Fruit fly (Drosophila melanogaster) whole organism, embryonic: Measurements from ENCODE around the gene Atg6.

Experiments used
- B-H1 ChIP-seq: fragments of 200-800 bp; sonication (Bioruptor generic); IDR thresholded peaks from 3 replicates; pipeline ENCODE4 v1.3.6; 2022; ENCODE audit warnings: missing biosample characterization, missing genetic modification characterization
- CG10274 ChIP-seq: fragments of 200-800 bp; sonication (Bioruptor generic); optimal IDR thresholded peaks from 3 replicates; lab custom pipeline; 2017; ENCODE audit warnings: missing biosample characterization, mild to moderate bottlenecking, missing genetic modification characterization
- CG10959 ChIP-seq: fragments of 200-800 bp; sonication (Bioruptor generic); IDR thresholded peaks from 2 replicates; pipeline ENCODE4 v1.3.6; 2022; ENCODE audit warnings: missing biosample characterization, missing genetic modification characterization
- CG11560 ChIP-seq: fragments of 200-800 bp; sonication (Bioruptor generic); IDR thresholded peaks from 3 replicates; pipeline ENCODE4 v1.3.6; 2022; ENCODE audit warnings: missing biosample characterization, missing genetic modification characterization
- CG13894 ChIP-seq: fragments of 200-800 bp; sonication (Bioruptor generic); optimal IDR thresholded peaks from 3 replicates; lab custom pipeline; 2018; ENCODE audit warnings: missing biosample characterization, mild to moderate bottlenecking, missing genetic modification characterization, moderate library complexity
- CG14441 ChIP-seq: fragments of 200-800 bp; sonication (Bioruptor generic); IDR thresholded peaks from 2 replicates; pipeline ENCODE4 v1.3.6; 2022; ENCODE audit warnings: missing biosample characterization, missing genetic modification characterization
- CG15696 ChIP-seq: fragments of 200-800 bp; sonication (Bioruptor generic); optimal IDR thresholded peaks from 2 replicates; lab custom pipeline; 2019; ENCODE audit warnings: missing biosample characterization, mild to moderate bottlenecking, missing genetic modification characterization, moderate library complexity
- CG1602 ChIP-seq: fragments of 200-800 bp; sonication (Bioruptor generic); optimal IDR thresholded peaks from 3 replicates; lab custom pipeline; 2016; ENCODE audit warnings: missing biosample characterization, missing genetic modification characterization
- CG17359 ChIP-seq: fragments of 200-800 bp; sonication (Bioruptor generic); optimal IDR thresholded peaks from 3 replicates; lab custom pipeline; 2018; ENCODE audit warnings: missing biosample characterization, mild to moderate bottlenecking, missing genetic modification characterization, moderate library complexity
- CG17829 ChIP-seq: fragments of 200-800 bp; optimal IDR thresholded peaks from 2 replicates; lab custom pipeline; 2019; ENCODE audit warnings: missing biosample characterization, mild to moderate bottlenecking, missing genetic modification characterization, moderate library complexity
- CG17912 ChIP-seq: fragments of 200-800 bp; sonication (Bioruptor generic); optimal IDR thresholded peaks from 2 replicates; lab custom pipeline; 2018; ENCODE audit warnings: missing biosample characterization, mild to moderate bottlenecking, missing genetic modification characterization
- CG2120 ChIP-seq: fragments of 200-800 bp; sonication (Bioruptor generic); optimal IDR thresholded peaks from 3 replicates; lab custom pipeline; 2016; ENCODE audit warnings: missing biosample characterization, missing genetic modification characterization
- CG2712 ChIP-seq: fragments of 200-800 bp; optimal IDR thresholded peaks from 3 replicates; lab custom pipeline; 2019; ENCODE audit warnings: missing biosample characterization, mild to moderate bottlenecking, missing genetic modification characterization, moderate library complexity
- CG30431 ChIP-seq: fragments of 200-800 bp; sonication (Bioruptor generic); optimal IDR thresholded peaks from 2 replicates; lab custom pipeline; 2017; ENCODE audit warnings: missing biosample characterization, missing genetic modification characterization
- CG4424 ChIP-seq: fragments of 200-800 bp; sonication (Bioruptor generic); optimal IDR thresholded peaks from 3 replicates; lab custom pipeline; 2016; ENCODE audit warnings: missing biosample characterization, missing genetic modification characterization
- CG6689 ChIP-seq: fragments of 200-800 bp; sonication (Bioruptor generic); IDR thresholded peaks from 2 replicates; pipeline ENCODE4 v1.3.6; 2022; ENCODE audit warnings: missing biosample characterization, missing genetic modification characterization
- CG6813 ChIP-seq: fragments of 200-800 bp; sonication (Bioruptor generic); optimal IDR thresholded peaks from 2 replicates; lab custom pipeline; 2017; ENCODE audit warnings: missing biosample characterization, missing genetic modification characterization, mild to moderate bottlenecking, moderate library complexity, missing genetic modification reagents
- Deaf1 ChIP-seq: fragments of 200-800 bp; optimal IDR thresholded peaks from 3 replicates; lab custom pipeline; 2019; ENCODE audit warnings: missing biosample characterization, mild to moderate bottlenecking, missing genetic modification characterization, moderate library complexity
- Dfd ChIP-seq, 2 experiments: fragments of >200 bp; optimal IDR thresholded peaks; 2 replicates each; lab custom pipeline; 2017; ENCODE audit warnings: missing biosample characterization in 2 of 2, missing genetic modification characterization in 2 of 2
- H15 ChIP-seq: fragments of 200-800 bp; sonication (Bioruptor generic); IDR thresholded peaks from 3 replicates; pipeline ENCODE4 v1.3.6; 2022; ENCODE audit warnings: missing biosample characterization, missing genetic modification characterization
- HLH54F ChIP-seq: fragments of 200-800 bp; sonication (Bioruptor generic); optimal IDR thresholded peaks from 3 replicates; lab custom pipeline; 2016; ENCODE audit warnings: missing biosample characterization, missing genetic modification characterization
- Hr3 ChIP-seq: fragments of 200-800 bp; sonication (Bioruptor generic); optimal IDR thresholded peaks from 3 replicates; lab custom pipeline; 2016; ENCODE audit warnings: missing biosample characterization, missing genetic modification characterization
- Lhr ChIP-seq: fragments of 200-800 bp; sonication (Bioruptor generic); optimal IDR thresholded peaks from 3 replicates; lab custom pipeline; 2017; ENCODE audit warnings: mild to moderate bottlenecking, missing biosample characterization, missing genetic modification reagents, missing genetic modification characterization
- MESR4 ChIP-seq: fragments of 200-800 bp; sonication (Bioruptor generic); optimal IDR thresholded peaks from 2 replicates; lab custom pipeline; 2018; ENCODE audit warnings: missing biosample characterization, mild to moderate bottlenecking, missing genetic modification characterization, moderate library complexity
- Mad ChIP-seq: fragments of 200-800 bp; sonication (Bioruptor generic); optimal IDR thresholded peaks from 2 replicates; lab custom pipeline; 2016; ENCODE audit warnings: missing biosample characterization, missing genetic modification characterization
- Rx ChIP-seq: fragments of 200-800 bp; sonication (Bioruptor generic); IDR thresholded peaks from 2 replicates; pipeline ENCODE4 v1.3.6; 2022; ENCODE audit warnings: missing biosample characterization, missing genetic modification characterization
- Usf ChIP-seq: fragments of 200-800 bp; sonication (Bioruptor generic); optimal IDR thresholded peaks from 2 replicates; lab custom pipeline; 2017; ENCODE audit warnings: missing genotype, missing biosample characterization, missing genetic modification characterization
- YL-1 ChIP-seq: fragments of 200-800 bp; sonication (Bioruptor generic); optimal IDR thresholded peaks from 3 replicates; lab custom pipeline; 2017; ENCODE audit warnings: missing biosample characterization, mild to moderate bottlenecking, missing genetic modification characterization
- abd-A ChIP-seq: fragments of 200-800 bp; sonication (Bioruptor generic); optimal IDR thresholded peaks from 3 replicates; lab custom pipeline; 2019; ENCODE audit warnings: missing biosample characterization, mild to moderate bottlenecking, missing genetic modification characterization, moderate library complexity
- aop ChIP-seq: fragments of 200-800 bp; sonication (Bioruptor generic); IDR thresholded peaks from 2 replicates; pipeline ENCODE4 v1.3.6; 2022; ENCODE audit warnings: missing biosample characterization, missing genetic modification characterization
- ap ChIP-seq: fragments of 200-800 bp; sonication (Bioruptor generic); IDR thresholded peaks from 2 replicates; pipeline ENCODE4 v1.3.6; 2022; ENCODE audit warnings: missing biosample characterization, missing genetic modification characterization
- bigmax ChIP-seq: fragments of 200-800 bp; sonication (Bioruptor generic); optimal IDR thresholded peaks from 2 replicates; lab custom pipeline; 2018; ENCODE audit warnings: missing biosample characterization, mild to moderate bottlenecking, missing genetic modification characterization
- cg ChIP-seq: fragments of 200-800 bp; sonication (Bioruptor generic); optimal IDR thresholded peaks from 3 replicates; lab custom pipeline; 2019; ENCODE audit warnings: missing biosample characterization, mild to moderate bottlenecking, missing genetic modification characterization, moderate library complexity
- crc ChIP-seq: fragments of 200-800 bp; sonication (Bioruptor generic); optimal IDR thresholded peaks from 2 replicates; lab custom pipeline; 2016; ENCODE audit warnings: missing biosample characterization, missing genetic modification characterization
- dmrt99B ChIP-seq: fragments of 200-800 bp; sonication (Bioruptor generic); optimal IDR thresholded peaks from 2 replicates; lab custom pipeline; 2018; ENCODE audit warnings: missing biosample characterization, mild to moderate bottlenecking, missing genetic modification characterization, moderate library complexity
- eyg ChIP-seq: fragments of 200-800 bp; sonication (Bioruptor generic); optimal IDR thresholded peaks from 3 replicates; lab custom pipeline; 2016; ENCODE audit warnings: missing biosample characterization, missing genetic modification characterization
- fu2 ChIP-seq: fragments of 200-800 bp; sonication (Bioruptor generic); optimal IDR thresholded peaks from 2 replicates; lab custom pipeline; 2016; ENCODE audit warnings: missing biosample characterization, missing genetic modification characterization
- jing ChIP-seq: fragments of 200-800 bp; sonication (Bioruptor generic); optimal IDR thresholded peaks from 2 replicates; lab custom pipeline; 2018; ENCODE audit warnings: missing biosample characterization, mild to moderate bottlenecking, missing genetic modification characterization
- kah ChIP-seq: fragments of 200-800 bp; sonication (Bioruptor generic); optimal IDR thresholded peaks from 2 replicates; lab custom pipeline; 2018; ENCODE audit warnings: missing biosample characterization, mild to moderate bottlenecking, missing genetic modification characterization
- maf-S ChIP-seq: fragments of 200-800 bp; sonication (Bioruptor generic); optimal IDR thresholded peaks from 2 replicates; lab custom pipeline; 2016; ENCODE audit warnings: missing biosample characterization, missing genetic modification characterization
- odd ChIP-seq: fragments of 200-800 bp; sonication (Bioruptor generic); optimal IDR thresholded peaks from 2 replicates; lab custom pipeline; 2017; ENCODE audit warnings: missing biosample characterization, mild to moderate bottlenecking, missing genetic modification characterization
- otp ChIP-seq: fragments of 200-800 bp; sonication (Bioruptor generic); IDR thresholded peaks from 3 replicates; pipeline ENCODE4, ENCODE4 v1.3.6; 2022; ENCODE audit warnings: missing biosample characterization, missing genetic modification characterization
- peb ChIP-seq: fragments of 200-800 bp; sonication (Bioruptor generic); IDR thresholded peaks from 2 replicates; pipeline ENCODE4 v1.3.6; 2022; ENCODE audit warnings: missing biosample characterization, missing genetic modification characterization
- pita ChIP-seq: fragments of 200-800 bp; sonication (Bioruptor generic); optimal IDR thresholded peaks from 2 replicates; lab custom pipeline; 2017; ENCODE audit warnings: missing biosample characterization, mild to moderate bottlenecking, missing genetic modification characterization
- ranshi ChIP-seq: fragments of 200-800 bp; sonication (Bioruptor generic); IDR thresholded peaks from 2 replicates; pipeline ENCODE4 v1.3.6; 2022; ENCODE audit warnings: missing biosample characterization, missing genetic modification characterization
- schlank ChIP-seq: fragments of 200-800 bp; sonication (Bioruptor generic); optimal IDR thresholded peaks from 2 replicates; lab custom pipeline; 2018; ENCODE audit warnings: missing biosample characterization, mild to moderate bottlenecking, missing genetic modification characterization
- slbo ChIP-seq: fragments of 200-800 bp; sonication (Bioruptor generic); IDR thresholded peaks from 2 replicates; pipeline ENCODE4 v1.3.6; 2022; ENCODE audit warnings: missing biosample characterization, missing genetic modification characterization
- slou ChIP-seq: fragments of 200-800 bp; sonication (Bioruptor generic); optimal IDR thresholded peaks from 3 replicates; lab custom pipeline; 2016; ENCODE audit warnings: missing biosample characterization, missing genetic modification characterization
- sna ChIP-seq: fragments of 200-800 bp; sonication (Bioruptor generic); IDR thresholded peaks from 2 replicates; pipeline ENCODE4 v1.3.6; 2022; ENCODE audit warnings: missing biosample characterization, missing genetic modification characterization; ENCODE audit not compliant: partially characterized antibody
- yki ChIP-seq: fragments of >200 bp; optimal IDR thresholded peaks from 3 replicates; lab custom pipeline; 2018
- z ChIP-seq: fragments of 200-800 bp; sonication (Bioruptor generic); IDR thresholded peaks from 3 replicates; pipeline ENCODE4 v1.3.6; 2022; ENCODE audit warnings: missing biosample characterization, missing genetic modification characterization
- zfh1 ChIP-seq: fragments of 200-800 bp; sonication (Bioruptor generic); IDR thresholded peaks from 3 replicates; pipeline ENCODE4 v1.3.6; 2022; ENCODE audit warnings: missing biosample characterization, missing genetic modification characterization

Atg6 gene

DNA sequence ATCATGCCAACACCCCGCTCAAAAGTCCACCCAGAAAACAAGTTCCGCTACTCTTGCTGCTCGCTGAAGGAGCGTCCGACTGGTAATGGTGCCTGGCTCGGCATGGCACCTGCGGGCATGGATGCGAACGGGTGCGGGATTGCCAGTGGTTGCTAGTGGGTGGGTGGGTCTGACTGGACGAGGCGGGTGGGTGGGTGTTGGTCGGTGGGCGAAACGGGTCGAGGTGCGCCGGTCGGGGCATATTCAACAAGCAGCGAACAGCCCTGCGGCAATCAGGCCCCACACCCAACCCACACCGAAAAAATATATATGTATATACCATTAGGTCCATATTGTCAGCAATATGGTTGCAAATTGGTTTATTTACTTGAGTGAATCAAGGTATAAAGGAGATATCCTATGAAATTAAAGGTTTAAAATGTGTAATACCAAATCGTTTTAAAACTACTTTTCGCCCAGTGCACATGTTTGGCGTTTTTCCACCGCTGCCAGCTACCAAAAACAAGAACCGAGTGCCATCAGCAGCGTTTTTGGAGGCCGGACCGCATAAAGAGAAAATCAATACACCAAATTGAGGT is 39.9 kb downstream of the Atg6 start (continued):
- TF ChIP-seq CG30431 (GFP tag; lab: Kevin White, UChicago) = no peak
- peak; percentile 12 for TF ChIP-seq jing
- TF ChIP-seq Hr3 (GFP tag; lab: Kevin White, UChicago) = peak; percentile 49
- no peak for TF ChIP-seq Usf (GFP tag; lab: Kevin White, UChicago)
- TF ChIP-seq CG13894 (tag; lab: Kevin White, UChicago) = peak; percentile 3
- TF ChIP-seq Lhr (GFP tag; lab: Kevin White, UChicago) = no peak
- TF ChIP-seq CG14441 = peak; percentile 73
- no peak for TF ChIP-seq crc
- no peak for TF ChIP-seq schlank (tag; lab: Kevin White, UChicago)
- TF ChIP-seq fu2 (GFP tag; lab: Kevin White, UChicago) = no peak
- no peak for TF ChIP-seq sna (GFP tag; lab: Robert Waterston, UW)
- no peak for TF ChIP-seq maf-S (GFP tag; lab: Kevin White, UChicago)
- TF ChIP-seq zfh1 (GFP tag; lab: Robert Waterston, UW) = peak; percentile 60; the same call in 1 of the 3 replicates
- no peak for TF ChIP-seq cg (GFP tag; lab: Kevin White, UChicago)
- TF ChIP-seq Dfd (GFP tag; optimal IDR thresholded peaks at IDR 0.05; lab: Kevin White, UChicago) = no peak
- TF ChIP-seq kah (GFP tag; lab: Kevin White, UChicago) = no peak
- peak; percentile 26 for TF ChIP-seq Deaf1 (tag; lab: Kevin White, UChicago)
- TF ChIP-seq CG6689 = peak; percentile 68
- TF ChIP-seq HLH54F (GFP tag; lab: Kevin White, UChicago) = no peak
- TF ChIP-seq MESR4 (GFP tag; lab: Kevin White, UChicago) = no peak
- peak; percentile 66 for TF ChIP-seq CG17359 (tag; lab: Kevin White, UChicago)
- TF ChIP-seq YL-1 = no peak
- peak; percentile 1 for TF ChIP-seq CG6813 (GFP tag; lab: Kevin White, UChicago)
- no peak for TF ChIP-seq peb (GFP tag; lab: Robert Waterston, UW)
- TF ChIP-seq z (GFP tag; lab: Robert Waterston, UW) = no peak
- peak; percentile 80 for TF ChIP-seq CG2120
- peak; percentile 62; the same call in 1 of the 3 replicates for TF ChIP-seq CG11560 (tag; lab: Robert Waterston, UW)
- no peak for TF ChIP-seq aop
- no peak for TF ChIP-seq slou (GFP tag; lab: Kevin White, UChicago)
- TF ChIP-seq ranshi (GFP tag; lab: Robert Waterston, UW) = peak; percentile 49
- TF ChIP-seq B-H1 (GFP tag; lab: Robert Waterston, UW) = peak; percentile 57
- TF ChIP-seq slbo (GFP tag; lab: Robert Waterston, UW) = peak; percentile 79
- TF ChIP-seq bigmax (GFP tag; lab: Kevin White, UChicago) = no peak
- peak; percentile 33 for TF ChIP-seq CG4424
- peak; percentile 50 for TF ChIP-seq odd
- peak; percentile 56 for TF ChIP-seq CG17829 (tag; lab: Kevin White, UChicago)
- no peak for TF ChIP-seq CG10959 (GFP tag; lab: Robert Waterston, UW)
- no peak for TF ChIP-seq abd-A (tag; lab: Kevin White, UChicago)
- no peak for TF ChIP-seq CG15696 (tag; lab: Kevin White, UChicago)
- peak; percentile 46 for TF ChIP-seq CG2712
- TF ChIP-seq yki (lab: Kevin White, UChicago) = no peak
- peak; percentile 35; the same call in 1 of the 2 replicates for TF ChIP-seq ap (GFP tag; lab: Robert Waterston, UW)
- peak; percentile 47; the same call in 1 of the 3 replicates for TF ChIP-seq H15 (GFP tag; lab: Robert Waterston, UW)
- no peak for TF ChIP-seq CG17912 (GFP tag; lab: Kevin White, UChicago)
- no peak for TF ChIP-seq pita (GFP tag; lab: Kevin White, UChicago)
- no peak for TF ChIP-seq CG10274 (GFP tag; lab: Kevin White, UChicago)
- TF ChIP-seq eyg = no peak
- TF ChIP-seq otp (GFP tag; lab: Robert Waterston, UW) = peak; percentile 61; the same call in 1 of the 3 replicates
- no peak for TF ChIP-seq Rx (GFP tag; lab: Robert Waterston, UW)
- peak; percentile 11 for TF ChIP-seq CG1602 (GFP tag; lab: Kevin White, UChicago)
- peak; percentile 5 for TF ChIP-seq Mad (GFP tag; lab: Kevin White, UChicago)
- peak; percentile 60 for TF ChIP-seq dmrt99B (tag; lab: Kevin White, UChicago)
